Fruit fly (Drosophila melanogaster) whole organism, embryonic: ENCODE results near the gene ppk15.

Experiments used
- B-H2 ChIP-seq: fragments of 200-800 bp; sonication (Bioruptor generic); optimal IDR thresholded peaks from 2 replicates; lab custom pipeline; 2018; ENCODE audit warnings: missing biosample characterization, mild to moderate bottlenecking, missing genetic modification characterization
- Bgb ChIP-seq: fragments of 200-800 bp; sonication (Bioruptor generic); IDR thresholded peaks from 2 replicates; pipeline ENCODE4 v1.3.6; 2022; ENCODE audit warnings: missing biosample characterization, missing genetic modification characterization; ENCODE audit not compliant: partially characterized antibody
- CG11398 ChIP-seq: fragments of 200-800 bp; sonication (Bioruptor generic); optimal IDR thresholded peaks from 2 replicates; lab custom pipeline; 2016; ENCODE audit warnings: missing biosample characterization, missing genetic modification characterization
- CG12104 ChIP-seq: fragments of 200-800 bp; sonication (Bioruptor generic); optimal IDR thresholded peaks from 3 replicates; lab custom pipeline; 2016; ENCODE audit warnings: missing biosample characterization, missing genetic modification characterization
- CG1233 ChIP-seq: fragments of 200-800 bp; sonication (Bioruptor generic); optimal IDR thresholded peaks from 4 replicates; lab custom pipeline; 2018; ENCODE audit warnings: missing biosample characterization, mild to moderate bottlenecking, missing genetic modification characterization
- CG12391 ChIP-seq: fragments of 200-800 bp; sonication (Bioruptor generic); optimal IDR thresholded peaks from 3 replicates; lab custom pipeline; 2018; ENCODE audit warnings: missing biosample characterization, mild to moderate bottlenecking, missing genetic modification characterization, moderate library complexity
- CG14667 ChIP-seq: fragments of 200-800 bp; sonication (Bioruptor generic); IDR thresholded peaks from 2 replicates; pipeline ENCODE4 v1.3.6; 2022; ENCODE audit warnings: missing biosample characterization, missing genetic modification characterization
- CG17568 ChIP-seq: fragments of 200-800 bp; sonication (Bioruptor generic); optimal IDR thresholded peaks from 2 replicates; lab custom pipeline; 2018; ENCODE audit warnings: missing biosample characterization, mild to moderate bottlenecking, missing genetic modification characterization, moderate library complexity
- CG1832 ChIP-seq: fragments of 200-800 bp; sonication (Bioruptor generic); optimal IDR thresholded peaks from 2 replicates; lab custom pipeline; 2017; ENCODE audit warnings: missing biosample characterization, mild to moderate bottlenecking, missing genetic modification characterization, inconsistent platforms
- CG18619 ChIP-seq: fragments of 200-800 bp; sonication (Bioruptor generic); optimal IDR thresholded peaks from 3 replicates; lab custom pipeline; 2017; ENCODE audit warnings: missing biosample characterization, mild to moderate bottlenecking, missing genetic modification characterization
- CG18764 ChIP-seq: fragments of 200-800 bp; sonication (Bioruptor generic); optimal IDR thresholded peaks from 3 replicates; lab custom pipeline; 2016; ENCODE audit warnings: missing biosample characterization, missing genetic modification characterization
- CG2116 ChIP-seq: fragments of 200-800 bp; sonication (Bioruptor generic); optimal IDR thresholded peaks from 3 replicates; lab custom pipeline; 2018; ENCODE audit warnings: missing biosample characterization, mild to moderate bottlenecking, missing genetic modification characterization
- CG2199 ChIP-seq: fragments of 200-800 bp; sonication (Bioruptor generic); IDR thresholded peaks from 3 replicates; pipeline ENCODE4 v1.3.6; 2022; ENCODE audit warnings: missing biosample characterization, missing genetic modification characterization
- CG34224 ChIP-seq: fragments of 200-800 bp; sonication (Bioruptor generic); IDR thresholded peaks from 3 replicates; pipeline ENCODE4 v1.3.6; 2022; ENCODE audit warnings: missing biosample characterization, missing genetic modification characterization; ENCODE audit not compliant: partially characterized antibody
- CG42726 ChIP-seq: fragments of 200-800 bp; sonication (Bioruptor generic); IDR thresholded peaks from 2 replicates; pipeline ENCODE4 v1.3.6; 2022; ENCODE audit warnings: missing biosample characterization, missing genetic modification characterization; ENCODE audit not compliant: partially characterized antibody
- CG4707 ChIP-seq: fragments of 200-800 bp; sonication (Bioruptor generic); optimal IDR thresholded peaks from 2 replicates; lab custom pipeline; 2018; ENCODE audit warnings: missing biosample characterization, mild to moderate bottlenecking, missing genetic modification characterization, moderate library complexity
- CG4854 ChIP-seq: fragments of 200-800 bp; sonication (Bioruptor generic); optimal IDR thresholded peaks from 2 replicates; lab custom pipeline; 2016; ENCODE audit warnings: missing biosample characterization, missing genetic modification characterization, inconsistent platforms
- CG6175 ChIP-seq: fragments of 200-800 bp; sonication (Bioruptor generic); IDR thresholded peaks from 3 replicates; pipeline ENCODE4 v1.3.6; 2022; ENCODE audit warnings: missing biosample characterization, missing genetic modification characterization
- CG7271 ChIP-seq: fragments of 200-800 bp; sonication (Bioruptor generic); optimal IDR thresholded peaks from 2 replicates; lab custom pipeline; 2018; ENCODE audit warnings: missing biosample characterization, mild to moderate bottlenecking, missing genetic modification characterization, moderate library complexity
- CG8765 ChIP-seq: fragments of 200-800 bp; sonication (Bioruptor generic); IDR thresholded peaks from 2 replicates; pipeline ENCODE4 v1.3.6; 2022; ENCODE audit warnings: missing biosample characterization, missing genetic modification characterization
- CG9727 ChIP-seq: fragments of 200-800 bp; sonication (Bioruptor generic); optimal IDR thresholded peaks from 3 replicates; lab custom pipeline; 2017; ENCODE audit warnings: missing biosample characterization, mild to moderate bottlenecking, missing genetic modification characterization
- Ets65A ChIP-seq: fragments of 200-800 bp; sonication (Bioruptor generic); peaks from one replicate; lab custom pipeline; 2016; ENCODE audit warnings: missing biosample characterization, missing genetic modification characterization
- Ets97D ChIP-seq: fragments of 200-800 bp; sonication (Bioruptor generic); optimal IDR thresholded peaks from 3 replicates; lab custom pipeline; 2016; ENCODE audit warnings: missing biosample characterization, missing genetic modification characterization
- Fer3 ChIP-seq: fragments of 200-800 bp; sonication (Bioruptor generic); optimal IDR thresholded peaks from 2 replicates; lab custom pipeline; 2018; ENCODE audit warnings: missing biosample characterization, mild to moderate bottlenecking, missing genetic modification characterization, moderate library complexity
- GATAe ChIP-seq: fragments of 200-800 bp; sonication (Bioruptor generic); conservative IDR thresholded peaks from 2 replicates; pipeline ENCODE4 v1.3.6; 2022; ENCODE audit warnings: missing biosample characterization, missing genetic modification characterization
- Lhr ChIP-seq: fragments of 200-800 bp; sonication (Bioruptor generic); optimal IDR thresholded peaks from 3 replicates; lab custom pipeline; 2017; ENCODE audit warnings: mild to moderate bottlenecking, missing biosample characterization, missing genetic modification reagents, missing genetic modification characterization
- NC2α ChIP-seq: fragments of 200-800 bp; sonication (Bioruptor generic); optimal IDR thresholded peaks from 2 replicates; lab custom pipeline; 2016; ENCODE audit warnings: missing biosample characterization, missing genetic modification characterization
- Neu2 ChIP-seq: fragments of 200-800 bp; sonication (Bioruptor generic); optimal IDR thresholded peaks from 3 replicates; lab custom pipeline; 2016; ENCODE audit warnings: missing biosample characterization, missing genetic modification characterization, borderline replicate concordance
- Ptx1 ChIP-seq: fragments of 200-800 bp; sonication (Bioruptor generic); IDR thresholded peaks from 2 replicates; pipeline ENCODE4 v1.3.6; 2022; ENCODE audit warnings: missing biosample characterization, missing genetic modification characterization
- Rfx ChIP-seq: fragments of 200-800 bp; sonication (Bioruptor generic); IDR thresholded peaks from 2 replicates; pipeline ENCODE4 v1.3.6; 2022; ENCODE audit warnings: missing biosample characterization, missing genetic modification characterization
- Sin3A ChIP-seq: fragments of >200 bp; optimal IDR thresholded peaks from 2 replicates; lab custom pipeline; 2018
- ab ChIP-seq: fragments of 200-800 bp; sonication (Bioruptor generic); optimal IDR thresholded peaks from 2 replicates; lab custom pipeline; 2016; ENCODE audit warnings: missing biosample characterization, missing genetic modification characterization
- cato ChIP-seq: fragments of 200-800 bp; sonication (Bioruptor generic); optimal IDR thresholded peaks from 2 replicates; lab custom pipeline; 2016; ENCODE audit warnings: missing biosample characterization, missing genetic modification characterization, borderline replicate concordance
- crp ChIP-seq, 2 experiments: fragments of 200-800 bp; sonication (Bioruptor generic); optimal IDR thresholded peaks; 2 replicates in 1 of 2; 3 replicates in 1 of 2; lab custom pipeline; 2017; ENCODE audit warnings: missing biosample characterization in 2 of 2, missing genetic modification characterization in 2 of 2, mild to moderate bottlenecking in 1 of 2, moderate library complexity in 1 of 2
- gem ChIP-seq: fragments of 200-800 bp; sonication (Bioruptor generic); optimal IDR thresholded peaks from 2 replicates; lab custom pipeline; 2019; ENCODE audit warnings: missing biosample characterization, mild to moderate bottlenecking, missing genetic modification characterization, moderate library complexity
- grau ChIP-seq: fragments of 200-800 bp; optimal IDR thresholded peaks from 3 replicates; lab custom pipeline; 2019; ENCODE audit warnings: missing biosample characterization, mild to moderate bottlenecking, missing genetic modification characterization, moderate library complexity
- h ChIP-seq: fragments of >200 bp; optimal IDR thresholded peaks from 2 replicates; lab custom pipeline; 2017
- her ChIP-seq: fragments of 200-800 bp; sonication (Bioruptor generic); optimal IDR thresholded peaks from 2 replicates; lab custom pipeline; 2016; ENCODE audit warnings: missing biosample characterization, missing genetic modification characterization
- hkb ChIP-seq, 2 experiments: fragments of 200-800 bp in 1 of 2; fragments of >200 bp in 1 of 2; sonication (Bioruptor generic) in 1 of 2; IDR thresholded peaks in 1 of 2; optimal IDR thresholded peaks in 1 of 2; 2 replicates each; pipeline versions ENCODE4 v1.3.6 to Lab custom; 2017 to 2022; ENCODE audit warnings: missing biosample characterization in 1 of 2, missing genetic modification characterization in 1 of 2
- kay ChIP-seq: fragments of 200-800 bp; sonication (Bioruptor generic); optimal IDR thresholded peaks from 2 replicates; lab custom pipeline; 2016; ENCODE audit warnings: missing biosample characterization, missing genetic modification characterization
- klu ChIP-seq: fragments of 200-800 bp; sonication (Bioruptor generic); IDR thresholded peaks from 2 replicates; pipeline ENCODE4 v1.3.6; 2022; ENCODE audit warnings: missing biosample characterization, missing genetic modification characterization
- nerfin-1 ChIP-seq: fragments of 200-800 bp; sonication (Bioruptor generic); optimal IDR thresholded peaks from 3 replicates; lab custom pipeline; 2019; ENCODE audit warnings: missing biosample characterization, mild to moderate bottlenecking, missing genetic modification characterization, moderate library complexity
- nmo ChIP-seq: fragments of 200-800 bp; sonication (Bioruptor generic); optimal IDR thresholded peaks from 2 replicates; lab custom pipeline; 2018; ENCODE audit warnings: missing biosample characterization, mild to moderate bottlenecking, missing genetic modification characterization, moderate library complexity
- phol ChIP-seq: fragments of 200-800 bp; sonication (Bioruptor generic); optimal IDR thresholded peaks from 3 replicates; lab custom pipeline; 2018; ENCODE audit warnings: missing biosample characterization, mild to moderate bottlenecking, missing genetic modification characterization, moderate library complexity
- prd ChIP-seq, 3 experiments: fragments of >200 bp in 2 of 3; fragments of 200-800 bp in 1 of 3; sonication (Bioruptor generic) in 1 of 3; optimal IDR thresholded peaks in 2 of 3; IDR thresholded peaks in 1 of 3; 2 replicates in 2 of 3; 3 replicates in 1 of 3; pipeline versions ENCODE4 v1.3.6 to Lab custom; 2017 to 2022; ENCODE audit warnings: missing biosample characterization in 1 of 3, missing genetic modification characterization in 1 of 3
- sc ChIP-seq, 3 experiments: fragments of >200 bp in 2 of 3; fragments of 200-800 bp in 1 of 3; sonication (Bioruptor generic) in 1 of 3; optimal IDR thresholded peaks; 2 replicates in 2 of 3; 3 replicates in 1 of 3; lab custom pipeline; 2017; ENCODE audit warnings: mild to moderate bottlenecking in 1 of 3, missing biosample characterization in 1 of 3, missing genetic modification characterization in 1 of 3, missing genetic modification reagents in 1 of 3
- scrt ChIP-seq: fragments of 200-800 bp; sonication (Bioruptor generic); optimal IDR thresholded peaks from 2 replicates; lab custom pipeline; 2018; ENCODE audit warnings: missing biosample characterization, mild to moderate bottlenecking, missing genetic modification characterization, moderate library complexity
- tll ChIP-seq, 2 experiments: fragments of 200-800 bp in 1 of 2; fragments of >200 bp in 1 of 2; sonication (Bioruptor generic) in 1 of 2; optimal IDR thresholded peaks; 2 replicates each; lab custom pipeline; 2017 to 2019; ENCODE audit warnings: missing biosample characterization in 2 of 2, missing genetic modification characterization in 2 of 2, mild to moderate bottlenecking in 1 of 2, moderate library complexity in 1 of 2

The ppk15 gene

dm6 chr3R:26443875-26444511 lies 40.5 kb upstream of the ppk15 start (continued):
- peak; percentile 89 for TF ChIP-seq nmo (GFP tag; lab: Kevin White, UChicago)
- TF ChIP-seq Lhr (GFP tag; lab: Kevin White, UChicago): no peak
- TF ChIP-seq GATAe (GFP tag; lab: Robert Waterston, UW): no peak
- no peak for TF ChIP-seq CG12391 (tag; lab: Kevin White, UChicago)
- TF ChIP-seq Bgb (GFP tag; lab: Robert Waterston, UW): no peak
- no peak for TF ChIP-seq B-H2 (GFP tag; lab: Kevin White, UChicago)
- TF ChIP-seq Ets65A (GFP tag; lab: Kevin White, UChicago): peak; percentile 57
- no peak for TF ChIP-seq kay (GFP tag; lab: Kevin White, UChicago)
- peak; percentile 40 for TF ChIP-seq CG18764 (GFP tag; lab: Kevin White, UChicago)
- TF ChIP-seq CG1832 (GFP tag; lab: Kevin White, UChicago): no peak
- TF ChIP-seq crp (GFP tag; optimal IDR thresholded peaks at IDR 0.05; lab: Kevin White, UChicago): no peak
- no peak for TF ChIP-seq cato (GFP tag; lab: Kevin White, UChicago)
- TF ChIP-seq nerfin-1: peak; percentile 74
- TF ChIP-seq CG18619 (GFP tag; lab: Kevin White, UChicago): no peak
- TF ChIP-seq Ptx1 (GFP tag; lab: Robert Waterston, UW): peak; percentile 73
- no peak for TF ChIP-seq her
- no peak for TF ChIP-seq CG6175 (GFP tag; lab: Robert Waterston, UW)
- no peak for TF ChIP-seq prd (optimal IDR thresholded peaks at IDR 0.05; lab: Kevin White, UChicago)
- peak; percentile 53; the same call in 1 of the 3 replicates for TF ChIP-seq prd (GFP tag; IDR thresholded peaks at IDR 0.05; lab: Robert Waterston, UW)
- TF ChIP-seq CG34224: no peak
- TF ChIP-seq CG42726 (GFP tag; lab: Robert Waterston, UW): no peak
- TF ChIP-seq Neu2 (GFP tag; lab: Kevin White, UChicago): no peak
- no peak for TF ChIP-seq Sin3A
- TF ChIP-seq phol (tag; lab: Kevin White, UChicago): peak; percentile 87
- TF ChIP-seq Rfx: 0 out of 2 replicates have a peak, but pooled peaks have one; percentile 12
- no peak for TF ChIP-seq CG17568
- TF ChIP-seq CG2199 (GFP tag; lab: Robert Waterston, UW): no peak
- TF ChIP-seq CG14667 (GFP tag; lab: Robert Waterston, UW): peak; percentile 28; the same call in 1 of the 2 replicates
- peak; percentile 81 for TF ChIP-seq gem (tag; lab: Kevin White, UChicago)
- TF ChIP-seq Fer3: peak; percentile 49
- TF ChIP-seq CG4854: no peak
- no peak for TF ChIP-seq CG12104 (GFP tag; lab: Kevin White, UChicago)
- TF ChIP-seq CG11398 (GFP tag; lab: Kevin White, UChicago): no peak
- no peak for TF ChIP-seq CG2116 (GFP tag; lab: Kevin White, UChicago)
- TF ChIP-seq CG8765 (GFP tag; lab: Robert Waterston, UW): no peak
- no peak for TF ChIP-seq Ets97D (GFP tag; lab: Kevin White, UChicago)
- no peak for TF ChIP-seq h (lab: Kevin White, UChicago)
- TF ChIP-seq CG7271 (tag; lab: Kevin White, UChicago): no peak
- no peak for TF ChIP-seq tll (GFP tag; optimal IDR thresholded peaks at IDR 0.05; lab: Kevin White, UChicago)
- TF ChIP-seq CG4707 (GFP tag; lab: Kevin White, UChicago): no peak
- TF ChIP-seq hkb (optimal IDR thresholded peaks at IDR 0.05; lab: Kevin White, UChicago): no peak
- TF ChIP-seq hkb (GFP tag; IDR thresholded peaks at IDR 0.05; lab: Robert Waterston, UW): peak; percentile 64
- TF ChIP-seq klu (GFP tag; lab: Robert Waterston, UW): no peak
- TF ChIP-seq scrt: no peak
- TF ChIP-seq grau: no peak
- no peak for TF ChIP-seq ab (GFP tag; lab: Kevin White, UChicago)
- TF ChIP-seq sc (optimal IDR thresholded peaks at IDR 0.05; lab: Kevin White, UChicago): no peak
- TF ChIP-seq sc (GFP tag; optimal IDR thresholded peaks at IDR 0.05; lab: Kevin White, UChicago): peak; percentile 28
- TF ChIP-seq CG9727 (GFP tag; lab: Kevin White, UChicago): peak; percentile 45
- TF ChIP-seq NC2α (GFP tag; lab: Kevin White, UChicago): no peak
- TF ChIP-seq CG1233 (GFP tag; lab: Kevin White, UChicago): peak; percentile 48
